Worm (Caenorhabditis elegans): ENCODE data around the gene C06A1.7.

DNA sequence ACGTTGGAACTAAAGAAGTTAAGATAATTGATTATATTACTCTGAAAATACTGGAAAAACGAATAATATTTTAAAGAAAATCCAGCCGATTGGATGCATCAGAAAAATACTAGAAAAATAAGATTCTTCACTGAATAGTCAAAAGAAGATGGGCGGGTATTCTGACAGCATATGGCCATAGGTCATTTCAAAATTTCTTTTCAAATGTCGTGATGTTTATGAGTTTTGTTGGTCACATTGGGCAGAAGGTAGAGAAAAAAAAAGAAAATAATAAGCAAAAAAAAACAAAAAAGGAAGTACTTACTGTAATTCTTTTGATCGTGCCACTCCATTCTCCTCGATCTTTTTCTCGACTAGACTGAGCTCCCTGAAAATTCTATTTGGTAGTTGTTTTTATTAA is 41.1 kb upstream of the C06A1.7 start, which contains the start of gene F59B10.5:
- TF ChIP-seq sea-1 (GFP tag; conservative IDR thresholded peaks at IDR 0.05) (no peak), flt-1 (GFP tag; IDR thresholded peaks at IDR 0.05) (no peak)

All from whole organism, early embryonic.